Fruit fly (Drosophila melanogaster) whole organism, prepupa: ENCODE data around the gene Amacr.

Experiments
- Blimp-1 ChIP-seq: fragments of 200-800 bp; sonication (Bioruptor generic); optimal IDR thresholded peaks from 3 replicates; lab custom pipeline; 2017; ENCODE audit warnings: missing biosample characterization, missing genetic modification characterization, mild to moderate bottlenecking, moderate library complexity, missing genetic modification reagents
- CG10669 ChIP-seq: fragments of 200-800 bp; sonication (Bioruptor generic); optimal IDR thresholded peaks from 3 replicates; lab custom pipeline; 2018; ENCODE audit warnings: missing biosample characterization, mild to moderate bottlenecking, missing genetic modification characterization, moderate library complexity
- CG11294 ChIP-seq: fragments of 200-800 bp; sonication (Bioruptor generic); IDR thresholded peaks from 2 replicates; pipeline ENCODE4 v1.3.6; 2022; ENCODE audit warnings: missing biosample characterization, missing genetic modification characterization
- CG11762 ChIP-seq: fragments of 200-800 bp; sonication (Bioruptor generic); optimal IDR thresholded peaks from 3 replicates; lab custom pipeline; 2016; ENCODE audit warnings: missing biosample characterization, missing genetic modification characterization; ENCODE audit not compliant: insufficient read depth
- CG11902 ChIP-seq: fragments of 200-800 bp; sonication (Bioruptor generic); optimal IDR thresholded peaks from 3 replicates; lab custom pipeline; 2016; ENCODE audit warnings: missing biosample characterization, missing genetic modification characterization
- CG15336 ChIP-seq: fragments of 200-800 bp; sonication (Bioruptor generic); IDR thresholded peaks from 2 replicates; pipeline ENCODE4 v1.3.6; 2022; ENCODE audit warnings: missing biosample characterization, missing genetic modification characterization
- CG1621 ChIP-seq: fragments of 200-800 bp; sonication (Bioruptor generic); optimal IDR thresholded peaks from 3 replicates; lab custom pipeline; 2018; ENCODE audit warnings: missing biosample characterization, mild to moderate bottlenecking, missing genetic modification characterization
- CG16779 ChIP-seq: fragments of 200-800 bp; sonication (Bioruptor generic); optimal IDR thresholded peaks from 3 replicates; lab custom pipeline; 2017; ENCODE audit warnings: missing biosample characterization, mild to moderate bottlenecking, missing genetic modification characterization
- CG3032 ChIP-seq: fragments of 200-800 bp; optimal IDR thresholded peaks from 2 replicates; lab custom pipeline; 2019; ENCODE audit warnings: missing biosample characterization, mild to moderate bottlenecking, missing genetic modification characterization, moderate library complexity
- CG31627 ChIP-seq: fragments of 200-800 bp; sonication (Bioruptor generic); optimal IDR thresholded peaks from 3 replicates; lab custom pipeline; 2016; ENCODE audit warnings: missing biosample characterization, missing genetic modification characterization
- CG34406 ChIP-seq: fragments of 200-800 bp; sonication (Bioruptor generic); optimal IDR thresholded peaks from 3 replicates; lab custom pipeline; 2016; ENCODE audit warnings: missing biosample characterization, missing genetic modification characterization
- CG4318 ChIP-seq: fragments of 200-800 bp; sonication (Bioruptor generic); optimal IDR thresholded peaks from 3 replicates; lab custom pipeline; 2017; ENCODE audit warnings: missing biosample characterization, mild to moderate bottlenecking, missing genetic modification characterization
- CG6163 ChIP-seq: fragments of 200-800 bp; sonication (Bioruptor generic); IDR thresholded peaks from 3 replicates; pipeline ENCODE4 v1.3.6; 2022; ENCODE audit warnings: missing biosample characterization, missing genetic modification characterization
- CG6808 ChIP-seq: fragments of 200-800 bp; sonication (Bioruptor generic); optimal IDR thresholded peaks from 3 replicates; lab custom pipeline; 2017; ENCODE audit warnings: missing biosample characterization, missing genetic modification characterization, mild to moderate bottlenecking, moderate library complexity, missing genetic modification reagents
- CG6854 ChIP-seq: fragments of 200-800 bp; sonication (Bioruptor generic); optimal IDR thresholded peaks from 2 replicates; lab custom pipeline; 2017; ENCODE audit warnings: missing biosample characterization, mild to moderate bottlenecking, missing genetic modification characterization
- CG7368 ChIP-seq: fragments of 200-800 bp; sonication (Bioruptor generic); optimal IDR thresholded peaks from 3 replicates; lab custom pipeline; 2016; ENCODE audit warnings: missing biosample characterization, missing genetic modification characterization
- CG8119 ChIP-seq: fragments of 200-800 bp; sonication (Bioruptor generic); IDR thresholded peaks from 3 replicates; pipeline ENCODE4 v1.3.6; 2022; ENCODE audit warnings: missing biosample characterization, missing genetic modification characterization
- CG9139 ChIP-seq: fragments of 200-800 bp; sonication (Bioruptor generic); optimal IDR thresholded peaks from 3 replicates; lab custom pipeline; 2017; ENCODE audit warnings: missing biosample characterization, mild to moderate bottlenecking, missing genetic modification characterization
- Eip75B ChIP-seq: fragments of 200-800 bp; sonication (Bioruptor generic); optimal IDR thresholded peaks from 3 replicates; lab custom pipeline; 2016; ENCODE audit warnings: missing biosample characterization, missing genetic modification characterization
- Eip93F ChIP-seq: fragments of 200-800 bp; sonication (Bioruptor generic); optimal IDR thresholded peaks from 2 replicates; lab custom pipeline; 2016; ENCODE audit warnings: missing biosample characterization, mild to moderate bottlenecking, missing genetic modification characterization
- Ets21C ChIP-seq: fragments of 200-800 bp; sonication (Bioruptor generic); optimal IDR thresholded peaks from 3 replicates; lab custom pipeline; 2016; ENCODE audit warnings: missing biosample characterization, missing genetic modification characterization
- Ets96B ChIP-seq: fragments of 200-800 bp; optimal IDR thresholded peaks from 2 replicates; lab custom pipeline; 2019; ENCODE audit warnings: missing biosample characterization, mild to moderate bottlenecking, missing genetic modification characterization, moderate library complexity
- Gug ChIP-seq: fragments of 200-800 bp; sonication (Bioruptor generic); IDR thresholded peaks from 2 replicates; pipeline ENCODE4 v1.3.6; 2022; ENCODE audit warnings: missing biosample characterization, missing genetic modification characterization
- Hr38 ChIP-seq: sonication (Bioruptor generic); optimal IDR thresholded peaks from 2 replicates; lab custom pipeline; 2016; ENCODE audit warnings: missing biosample characterization, missing genetic modification characterization
- Hr39 ChIP-seq: fragments of 200-800 bp; sonication (Bioruptor generic); optimal IDR thresholded peaks from 2 replicates; lab custom pipeline; 2016; ENCODE audit warnings: missing biosample characterization, missing genetic modification characterization
- Hr4 ChIP-seq: fragments of 200-800 bp; sonication (Bioruptor generic); optimal IDR thresholded peaks from 3 replicates; lab custom pipeline; 2016; ENCODE audit warnings: missing biosample characterization, missing genetic modification characterization
- Lpt ChIP-seq: fragments of 200-800 bp; sonication (Bioruptor generic); optimal IDR thresholded peaks from 3 replicates; lab custom pipeline; 2016; ENCODE audit warnings: missing biosample characterization, missing genetic modification characterization
- Met ChIP-seq: fragments of 200-800 bp; sonication (Bioruptor generic); optimal IDR thresholded peaks from 3 replicates; lab custom pipeline; 2016; ENCODE audit warnings: missing biosample characterization, missing genetic modification characterization
- OdsH ChIP-seq: fragments of 200-800 bp; sonication (Bioruptor generic); optimal IDR thresholded peaks from 3 replicates; lab custom pipeline; 2016; ENCODE audit warnings: missing biosample characterization, missing genetic modification characterization
- Smox ChIP-seq: fragments of 200-800 bp; sonication (Bioruptor generic); optimal IDR thresholded peaks from 3 replicates; lab custom pipeline; 2016; ENCODE audit warnings: missing biosample characterization, missing genetic modification characterization
- Sox102F ChIP-seq: fragments of 200-800 bp; sonication (Bioruptor generic); optimal IDR thresholded peaks from 2 replicates; lab custom pipeline; 2016; ENCODE audit warnings: missing biosample characterization, mild to moderate bottlenecking, missing genetic modification characterization
- Sox14 ChIP-seq: fragments of 200-800 bp; sonication (Bioruptor generic); optimal IDR thresholded peaks from 3 replicates; lab custom pipeline; 2016; ENCODE audit warnings: missing biosample characterization, missing genetic modification characterization
- achi ChIP-seq: fragments of 200-800 bp; sonication (Bioruptor generic); optimal IDR thresholded peaks from 3 replicates; lab custom pipeline; 2016; ENCODE audit warnings: missing biosample characterization, missing genetic modification characterization
- acj6 ChIP-seq: fragments of 200-800 bp; sonication (Bioruptor generic); optimal IDR thresholded peaks from 3 replicates; lab custom pipeline; 2016; ENCODE audit warnings: missing biosample characterization, missing genetic modification characterization
- cyc ChIP-seq: fragments of 200-800 bp; sonication (Bioruptor generic); optimal IDR thresholded peaks from 3 replicates; lab custom pipeline; 2016; ENCODE audit warnings: missing biosample characterization, missing genetic modification characterization
- dac ChIP-seq: fragments of 200-800 bp; sonication (Bioruptor generic); optimal IDR thresholded peaks from 2 replicates; lab custom pipeline; 2017; ENCODE audit warnings: missing biosample characterization, mild to moderate bottlenecking, missing genetic modification characterization
- dsx ChIP-seq: fragments of 200-800 bp; optimal IDR thresholded peaks from 3 replicates; lab custom pipeline; 2019; ENCODE audit warnings: missing biosample characterization, mild to moderate bottlenecking, missing genetic modification characterization, moderate library complexity; ENCODE audit not compliant: poor library complexity, severe bottlenecking
- eg ChIP-seq: fragments of 200-800 bp; sonication (Bioruptor generic); IDR thresholded peaks from 3 replicates; pipeline ENCODE4 v1.3.6; 2022; ENCODE audit warnings: missing biosample characterization, missing genetic modification characterization
- fd59A ChIP-seq: fragments of 200-800 bp; sonication (Bioruptor generic); optimal IDR thresholded peaks from 2 replicates; lab custom pipeline; 2017; ENCODE audit warnings: missing biosample characterization, mild to moderate bottlenecking, missing genetic modification characterization, missing genetic modification reagents
- fd85E ChIP-seq: fragments of 200-800 bp; sonication (Bioruptor generic); optimal IDR thresholded peaks from 3 replicates; lab custom pipeline; 2016; ENCODE audit warnings: missing biosample characterization, missing genetic modification characterization
- fkh ChIP-seq: fragments of 200-800 bp; sonication (Bioruptor generic); optimal IDR thresholded peaks from 3 replicates; lab custom pipeline; 2017; ENCODE audit warnings: missing biosample characterization, mild to moderate bottlenecking, missing genetic modification characterization, moderate library complexity
- lz ChIP-seq: fragments of 200-800 bp; sonication (Bioruptor generic); optimal IDR thresholded peaks from 3 replicates; lab custom pipeline; 2016; ENCODE audit warnings: missing biosample characterization, missing genetic modification characterization
- net ChIP-seq: fragments of 200-800 bp; sonication (Bioruptor generic); optimal IDR thresholded peaks from 3 replicates; lab custom pipeline; 2016; ENCODE audit warnings: missing biosample characterization, missing genetic modification characterization
- spab ChIP-seq: fragments of 200-800 bp; sonication (Bioruptor generic); optimal IDR thresholded peaks from 2 replicates; lab custom pipeline; 2017; ENCODE audit warnings: missing biosample characterization, mild to moderate bottlenecking, missing genetic modification characterization, missing genetic modification reagents
- ss ChIP-seq, 2 experiments: fragments of 200-800 bp; sonication (Bioruptor generic); optimal IDR thresholded peaks; 2 replicates in 1 of 2; 3 replicates in 1 of 2; lab custom pipeline; 2017 to 2018; ENCODE audit warnings: mild to moderate bottlenecking in 2 of 2, missing biosample characterization in 2 of 2, missing genetic modification characterization in 2 of 2, moderate library complexity in 1 of 2
- topi ChIP-seq: fragments of 200-800 bp; sonication (Bioruptor generic); optimal IDR thresholded peaks from 3 replicates; lab custom pipeline; 2016; ENCODE audit warnings: missing biosample characterization, missing genetic modification characterization
- vri ChIP-seq: fragments of 200-800 bp; sonication (Bioruptor generic); optimal IDR thresholded peaks from 3 replicates; lab custom pipeline; 2016; ENCODE audit warnings: missing biosample characterization, mild to moderate bottlenecking, missing genetic modification characterization

The Amacr gene

dm6 chr2L:20716077-20716476 is 36.1 kb downstream of the Amacr start (continued):
- peak; percentile 53 for TF ChIP-seq CG6808
- no peak for TF ChIP-seq acj6
- peak; percentile 59 for TF ChIP-seq CG16779 (tag; lab: Kevin White, UChicago)
- peak; percentile 55 for TF ChIP-seq dsx (GFP tag; lab: Kevin White, UChicago)
- TF ChIP-seq topi (GFP tag; lab: Kevin White, UChicago): peak; percentile 71
- no peak for TF ChIP-seq CG11294 (GFP tag; lab: Robert Waterston, UW)
- TF ChIP-seq CG7368 (GFP tag; lab: Kevin White, UChicago): peak; percentile 24
- TF ChIP-seq Blimp-1 (GFP tag; lab: Kevin White, UChicago): peak; percentile 100
- peak; percentile 79 for TF ChIP-seq Eip75B (GFP tag; lab: Kevin White, UChicago)

dm6 chr2L:20714468-20715404 is 37.4 kb downstream of the Amacr start, which contains the start of gene Hr38:
Gene Hr38 (minus strand): TSS chr2L:20714588.
- no peak for TF ChIP-seq Met (GFP tag; lab: Kevin White, UChicago)
- TF ChIP-seq Hr39: no peak
- TF ChIP-seq CG9139 (GFP tag; lab: Kevin White, UChicago): no peak
- TF ChIP-seq Blimp-1 (GFP tag; lab: Kevin White, UChicago): peak; percentile 72
- no peak for TF ChIP-seq CG11902 (GFP tag; lab: Kevin White, UChicago)
- no peak for TF ChIP-seq Smox (GFP tag; lab: Kevin White, UChicago)
- TF ChIP-seq Hr38 (GFP tag; lab: Kevin White, UChicago): no peak
- TF ChIP-seq net (GFP tag; lab: Kevin White, UChicago): no peak
- TF ChIP-seq Eip93F (GFP tag; lab: Kevin White, UChicago): no peak
- no peak for TF ChIP-seq Sox102F (GFP tag; lab: Kevin White, UChicago)
- TF ChIP-seq Sox14: no peak
- no peak for TF ChIP-seq lz (GFP tag; lab: Kevin White, UChicago)
- TF ChIP-seq CG11762 (GFP tag; lab: Kevin White, UChicago): no peak
- no peak for TF ChIP-seq CG10669 (GFP tag; lab: Kevin White, UChicago)
- no peak for TF ChIP-seq Lpt (GFP tag; lab: Kevin White, UChicago)
- no peak for TF ChIP-seq dsx (GFP tag; lab: Kevin White, UChicago)
- no peak for TF ChIP-seq CG6854
- no peak for TF ChIP-seq CG34406 (GFP tag; lab: Kevin White, UChicago)
- TF ChIP-seq CG15336 (GFP tag; lab: Robert Waterston, UW): no peak
- no peak for TF ChIP-seq Ets21C (GFP tag; lab: Kevin White, UChicago)
- TF ChIP-seq spab (GFP tag; lab: Kevin White, UChicago): no peak
- TF ChIP-seq topi (GFP tag; lab: Kevin White, UChicago): no peak
- peak; percentile 62 for TF ChIP-seq Hr4
- TF ChIP-seq cyc (GFP tag; lab: Kevin White, UChicago): no peak
- no peak for TF ChIP-seq CG6163 (GFP tag; lab: Robert Waterston, UW)
- TF ChIP-seq achi (GFP tag; lab: Kevin White, UChicago): no peak
- no peak for TF ChIP-seq CG3032
- no peak for TF ChIP-seq CG11294 (GFP tag; lab: Robert Waterston, UW)
- peak; percentile 66 for TF ChIP-seq eg (GFP tag; lab: Robert Waterston, UW)
- peak; percentile 59 for TF ChIP-seq vri
- TF ChIP-seq fkh (GFP tag; lab: Kevin White, UChicago): peak; percentile 2
- TF ChIP-seq CG4318: no peak
- TF ChIP-seq Gug: no peak
- no peak for TF ChIP-seq fd59A (GFP tag; lab: Kevin White, UChicago)
- no peak for TF ChIP-seq CG31627 (GFP tag; lab: Kevin White, UChicago)
- no peak for TF ChIP-seq fd85E
- no peak for TF ChIP-seq Eip75B (GFP tag; lab: Kevin White, UChicago)
- TF ChIP-seq Ets96B (tag; lab: Kevin White, UChicago): peak; percentile 3
- no peak for TF ChIP-seq dac (GFP tag; lab: Kevin White, UChicago)
- TF ChIP-seq CG1621 (tag; lab: Kevin White, UChicago): peak; percentile 35
- peak; percentile 8 to 15 for TF ChIP-seq ss (GFP tag; optimal IDR thresholded peaks at IDR 0.05; lab: Kevin White, UChicago)
- TF ChIP-seq CG7368 (GFP tag; lab: Kevin White, UChicago): no peak
- TF ChIP-seq CG8119 (GFP tag; lab: Robert Waterston, UW): peak; percentile 17; the same call in 1 of the 3 replicates
- no peak for TF ChIP-seq OdsH (GFP tag; lab: Kevin White, UChicago)
